Worm (Caenorhabditis elegans) whole organism, young adult: Measurements from ENCODE around the gene ulp-4.

Source experiments
- B0336.3 ChIP-seq: fragments of 200-800 bp; sonication (Bioruptor generic); IDR thresholded peaks from 2 replicates; pipeline ENCODE4 v1.3.6; 2022; ENCODE audit warnings: missing genetic modification characterization, missing compliant biosample characterization
- C17E4.6 ChIP-seq: fragments of 200-800 bp; sonication (Bioruptor generic); IDR thresholded peaks from 2 replicates; pipeline ENCODE4 v1.3.6; 2022; ENCODE audit warnings: missing genetic modification reagents, missing genetic modification characterization, missing compliant biosample characterization
- F23B12.7 ChIP-seq: sonication (generic microtip); optimal IDR thresholded peaks from 2 replicates; lab custom pipeline; 2017; ENCODE audit warnings: missing genetic modification characterization, mild to moderate bottlenecking, missing compliant biosample characterization, antibody characterized with exemption, moderate library complexity; ENCODE audit not compliant: insufficient read depth
- F49E8.2 ChIP-seq: sonication (generic microtip); optimal IDR thresholded peaks from 3 replicates; lab custom pipeline; 2017; ENCODE audit warnings: missing genetic modification characterization, mild to moderate bottlenecking, missing compliant biosample characterization, antibody characterized with exemption, moderate library complexity; ENCODE audit not compliant: insufficient read depth
- F52B5.7 ChIP-seq: sonication (generic microtip); optimal IDR thresholded peaks from 2 replicates; lab custom pipeline; 2016; ENCODE audit warnings: mild to moderate bottlenecking, missing genetic modification characterization, missing compliant biosample characterization
- F55B11.4 ChIP-seq: sonication (generic microtip); optimal IDR thresholded peaks from 2 replicates; lab custom pipeline; 2016; ENCODE audit warnings: missing compliant biosample characterization, missing genetic modification characterization, borderline replicate concordance; ENCODE audit not compliant: insufficient read depth
- F57A8.1 ChIP-seq: fragments of 200-800 bp; sonication (Bioruptor generic); optimal IDR thresholded peaks from 2 replicates; lab custom pipeline; 2018; ENCODE audit warnings: mild to moderate bottlenecking, missing genetic modification characterization, moderate library complexity, missing compliant biosample characterization
- T07F8.4 ChIP-seq: sonication (generic microtip); optimal IDR thresholded peaks from 2 replicates; lab custom pipeline; 2016; ENCODE audit warnings: mild to moderate bottlenecking, missing genetic modification characterization, moderate library complexity, missing compliant biosample characterization
- Y53G8AR.9 ChIP-seq: fragments of 200-800 bp; sonication (Bioruptor generic); conservative IDR thresholded peaks from 2 replicates; pipeline ENCODE4 v1.3.6; 2022; ENCODE audit warnings: missing genetic modification reagents, missing genetic modification characterization, missing compliant biosample characterization
- Y56A3A.18 ChIP-seq: fragments of 200-800 bp; sonication (Bioruptor generic); IDR thresholded peaks from 2 replicates; pipeline ENCODE4 v1.3.6; 2022; ENCODE audit warnings: missing genetic modification reagents, missing genetic modification characterization, missing compliant biosample characterization
- Y79H2A.3 ChIP-seq: fragments of 200-800 bp; sonication (Bioruptor generic); conservative IDR thresholded peaks from 2 replicates; pipeline ENCODE4 v1.3.6; 2022; ENCODE audit warnings: missing genetic modification reagents, missing genetic modification characterization, missing compliant biosample characterization
- ZK185.1 ChIP-seq: sonication (generic microtip); optimal IDR thresholded peaks from 2 replicates; lab custom pipeline; 2016; ENCODE audit warnings: mild to moderate bottlenecking, missing genetic modification characterization, missing compliant biosample characterization; ENCODE audit not compliant: poor library complexity, severe bottlenecking
- atf-7 ChIP-seq: sonication (generic microtip); optimal IDR thresholded peaks from 2 replicates; lab custom pipeline; 2017; ENCODE audit warnings: mild to moderate bottlenecking, missing genetic modification characterization, missing compliant biosample characterization
- athp-1 ChIP-seq: sonication (generic microtip); optimal IDR thresholded peaks from 2 replicates; lab custom pipeline; 2017; ENCODE audit warnings: mild to moderate bottlenecking, missing genetic modification characterization, missing compliant biosample characterization
- attf-3 ChIP-seq: fragments of 200-800 bp; sonication (Bioruptor generic); conservative IDR thresholded peaks from 2 replicates; pipeline ENCODE4 v1.3.6; 2022; ENCODE audit warnings: missing genetic modification reagents, missing genetic modification characterization, missing compliant biosample characterization
- bed-1 ChIP-seq: fragments of 200-800 bp; sonication (Bioruptor generic); IDR thresholded peaks from 2 replicates; pipeline ENCODE4 v1.3.6; 2022; ENCODE audit warnings: missing genetic modification reagents, missing genetic modification characterization, missing compliant biosample characterization
- bed-2 ChIP-seq: fragments of 200-800 bp; sonication (Bioruptor generic); IDR thresholded peaks from 2 replicates; pipeline ENCODE4 v1.3.6; 2022; ENCODE audit warnings: missing genetic modification reagents, missing genetic modification characterization, missing compliant biosample characterization
- ceh-27 ChIP-seq: fragments of 200-800 bp; sonication (Bioruptor generic); optimal IDR thresholded peaks from 2 replicates; lab custom pipeline; 2018; ENCODE audit warnings: mild to moderate bottlenecking, missing genetic modification characterization, moderate library complexity, missing compliant biosample characterization
- ceh-40 ChIP-seq: fragments of 200-800 bp; sonication (Bioruptor generic); IDR thresholded peaks from 2 replicates; pipeline ENCODE4 v1.3.6; 2022; ENCODE audit warnings: missing genetic modification characterization, missing compliant biosample characterization
- ceh-58 ChIP-seq: fragments of 200-800 bp; sonication (Bioruptor generic); IDR thresholded peaks from 2 replicates; pipeline ENCODE4 v1.3.6; 2022; ENCODE audit warnings: missing genetic modification characterization, missing compliant biosample characterization
- ceh-91 ChIP-seq: fragments of 200-800 bp; sonication (Bioruptor generic); IDR thresholded peaks from 2 replicates; pipeline ENCODE4 v1.3.6; 2022; ENCODE audit warnings: missing genetic modification reagents, missing genetic modification characterization, missing compliant biosample characterization
- chd-7 ChIP-seq: sonication (generic microtip); optimal IDR thresholded peaks from 2 replicates; lab custom pipeline; 2016; ENCODE audit warnings: mild to moderate bottlenecking, missing genetic modification characterization, moderate library complexity, missing compliant biosample characterization
- dpff-1 ChIP-seq: sonication (generic microtip); optimal IDR thresholded peaks from 2 replicates; lab custom pipeline; 2017; ENCODE audit warnings: mild to moderate bottlenecking, missing genetic modification characterization, missing compliant biosample characterization
- dpl-1 ChIP-seq: fragments of 150-350 bp; optimal IDR thresholded peaks from 2 replicates; lab custom pipeline; 2014; ENCODE audit warnings: missing biosample characterization, missing genetic modification reagents, missing genetic modification characterization
- egl-44 ChIP-seq: fragments of 200-800 bp; sonication (Bioruptor generic); IDR thresholded peaks from 2 replicates; pipeline ENCODE4 v1.3.6; 2022; ENCODE audit warnings: missing genetic modification reagents, missing genetic modification characterization, missing compliant biosample characterization
- ekl-4 ChIP-seq: fragments of 200-800 bp; sonication (Bioruptor generic); IDR thresholded peaks from 2 replicates; pipeline ENCODE4 v1.3.6; 2022; ENCODE audit warnings: missing genetic modification reagents, missing genetic modification characterization, missing compliant biosample characterization
- fkh-3 ChIP-seq: sonication (generic microtip); optimal IDR thresholded peaks from 2 replicates; lab custom pipeline; 2016; ENCODE audit warnings: mild to moderate bottlenecking, missing genetic modification characterization, missing compliant biosample characterization
- gei-17 ChIP-seq: fragments of 200-800 bp; sonication (Bioruptor generic); optimal IDR thresholded peaks from 2 replicates; lab custom pipeline; 2018; ENCODE audit warnings: mild to moderate bottlenecking, missing genetic modification characterization, missing compliant biosample characterization
- hlh-12 ChIP-seq: sonication (generic microtip); optimal IDR thresholded peaks from 2 replicates; lab custom pipeline; 2016; ENCODE audit warnings: missing genetic modification characterization, missing compliant biosample characterization
- hlh-26 ChIP-seq: fragments of 200-800 bp; sonication (Bioruptor generic); conservative IDR thresholded peaks from 2 replicates; pipeline ENCODE4 v1.3.6; 2022; ENCODE audit warnings: missing genetic modification reagents, missing genetic modification characterization, missing compliant biosample characterization
- hrde-1 ChIP-seq: sonication (generic microtip); optimal IDR thresholded peaks from 2 replicates; lab custom pipeline; 2016; ENCODE audit warnings: missing genetic modification characterization, mild to moderate bottlenecking, missing compliant biosample characterization, moderate library complexity, missing genotype, missing genetic modification reagents, borderline replicate concordance
- lin-26 ChIP-seq: fragments of 200-800 bp; sonication (Bioruptor generic); IDR thresholded peaks from 2 replicates; pipeline ENCODE4 v1.3.6; 2022; ENCODE audit warnings: missing genetic modification reagents, missing genetic modification characterization, missing compliant biosample characterization
- lin-35 ChIP-seq, 3 experiments: fragments of 150-350 bp in 2 of 3; sonication (generic microtip) in 1 of 3; optimal IDR thresholded peaks; 2 replicates each; lab custom pipeline; 2014 to 2018; ENCODE audit warnings: missing biosample characterization in 3 of 3, missing genetic modification characterization in 3 of 3, missing genetic modification reagents in 3 of 3
- lir-1 ChIP-seq: fragments of 200-800 bp; sonication (Bioruptor generic); conservative IDR thresholded peaks from 2 replicates; pipeline ENCODE4 v1.3.6; 2022; ENCODE audit warnings: missing genetic modification reagents, missing genetic modification characterization, missing compliant biosample characterization
- lsy-27 ChIP-seq: sonication (generic microtip); optimal IDR thresholded peaks from 2 replicates; lab custom pipeline; 2017; ENCODE audit warnings: missing genetic modification characterization, mild to moderate bottlenecking, missing compliant biosample characterization, antibody characterized with exemption, missing genotype, borderline replicate concordance; ENCODE audit not compliant: insufficient read depth
- madf-3 ChIP-seq: fragments of 200-800 bp; sonication (Bioruptor generic); IDR thresholded peaks from 2 replicates; pipeline ENCODE4 v1.3.6; 2022; ENCODE audit warnings: missing genetic modification reagents, missing genetic modification characterization, missing compliant biosample characterization
- mcd-1 ChIP-seq: fragments of 200-800 bp; sonication (Bioruptor generic); IDR thresholded peaks from 2 replicates; pipeline ENCODE4 v1.3.6; 2022; ENCODE audit warnings: missing genetic modification reagents, missing genetic modification characterization, missing compliant biosample characterization
- mes-4 ChIP-seq: sonication (generic microtip); optimal IDR thresholded peaks from 2 replicates; lab custom pipeline; 2016; ENCODE audit warnings: missing genotype, missing genetic modification characterization, missing compliant biosample characterization
- nfya-2 ChIP-seq: fragments of 200-800 bp; sonication (Bioruptor generic); IDR thresholded peaks from 2 replicates; pipeline ENCODE4 v1.3.6; 2022; ENCODE audit warnings: missing genetic modification reagents, missing genetic modification characterization, missing compliant biosample characterization
- nhr-80 ChIP-seq: sonication (generic microtip); optimal IDR thresholded peaks from 2 replicates; lab custom pipeline; 2016; ENCODE audit warnings: missing genetic modification characterization, missing compliant biosample characterization
- nhr-90 ChIP-seq: sonication (generic microtip); optimal IDR thresholded peaks from 2 replicates; lab custom pipeline; 2016; ENCODE audit warnings: missing genotype, mild to moderate bottlenecking, missing genetic modification characterization, missing compliant biosample characterization
- pbrm-1 ChIP-seq: fragments of 200-800 bp; sonication (Bioruptor generic); IDR thresholded peaks from 2 replicates; pipeline ENCODE4 v1.3.6; 2022; ENCODE audit warnings: missing genetic modification reagents, missing genetic modification characterization, missing compliant biosample characterization
- rpc-1 ChIP-seq, 2 experiments: fragments of 150-350 bp in 1 of 2; sonication (generic microtip) in 1 of 2; optimal IDR thresholded peaks; 2 replicates each; lab custom pipeline; 2014 to 2018; ENCODE audit warnings: missing biosample characterization in 1 of 2, missing genetic modification characterization in 1 of 2, missing genetic modification reagents in 1 of 2, missing genotype in 1 of 2
- sdz-38 ChIP-seq: sonication (generic microtip); optimal IDR thresholded peaks from 2 replicates; lab custom pipeline; 2016; ENCODE audit warnings: missing genotype, missing genetic modification characterization, missing compliant biosample characterization
- tlf-1 ChIP-seq: fragments of 200-800 bp; sonication (Bioruptor generic); optimal IDR thresholded peaks from 2 replicates; lab custom pipeline; 2018; ENCODE audit warnings: mild to moderate bottlenecking, missing genetic modification characterization, missing compliant biosample characterization
- unc-130 ChIP-seq: sonication (generic microtip); optimal IDR thresholded peaks from 2 replicates; lab custom pipeline; 2016; ENCODE audit warnings: missing genetic modification reagents, missing genetic modification characterization, missing compliant biosample characterization
- zim-3 ChIP-seq: sonication (generic microtip); optimal IDR thresholded peaks from 2 replicates; lab custom pipeline; 2017; ENCODE audit warnings: mild to moderate bottlenecking, missing genetic modification characterization, moderate library complexity, missing compliant biosample characterization
- ztf-18 ChIP-seq: sonication (generic microtip); optimal IDR thresholded peaks from 2 replicates; lab custom pipeline; 2016; ENCODE audit warnings: missing genotype, mild to moderate bottlenecking, missing genetic modification characterization, missing compliant biosample characterization
- ztf-28 ChIP-seq: fragments of 200-800 bp; sonication (Bioruptor generic); IDR thresholded peaks from 2 replicates; pipeline ENCODE4 v1.3.6; 2022; ENCODE audit warnings: missing genetic modification reagents, missing genetic modification characterization, missing compliant biosample characterization

The ulp-4 gene

ce11 chrII:8157991-8158390 lies 28.2 kb downstream of the ulp-4 start, which contains the start of gene pch-2 (continued):
- TF ChIP-seq athp-1 (tag; lab: Kevin White, UChicago), result no peak
- no peak for TF ChIP-seq Y56A3A.18 (GFP tag; lab: Robert Waterston, UW)
- TF ChIP-seq mes-4 (tag; lab: Kevin White, UChicago), result no peak
- TF ChIP-seq dpl-1 (GFP tag; lab: Kevin White, UChicago), result peak; percentile 58
- no peak for TF ChIP-seq mcd-1 (GFP tag; lab: Robert Waterston, UW)
- TF ChIP-seq gei-17 (GFP tag; lab: Kevin White, UChicago), result no peak
- TF ChIP-seq atf-7 (tag; lab: Kevin White, UChicago), result no peak
- no peak for TF ChIP-seq unc-130 (GFP tag; lab: Kevin White, UChicago)
- TF ChIP-seq hrde-1 (tag; lab: Kevin White, UChicago), result no peak
- TF ChIP-seq rpc-1 (optimal IDR thresholded peaks at IDR 0.05; lab: Kevin White, UChicago), result no peak
- no peak for TF ChIP-seq rpc-1 (tag; optimal IDR thresholded peaks at IDR 0.05; lab: Kevin White, UChicago)
- TF ChIP-seq nhr-80 (tag; lab: Kevin White, UChicago), result no peak
- TF ChIP-seq C17E4.6 (GFP tag; lab: Robert Waterston, UW), result no peak
- TF ChIP-seq ZK185.1 (tag; lab: Kevin White, UChicago), result peak; percentile 3
- peak in 1 of 3 experiments; percentile 14 for TF ChIP-seq lin-35 (GFP tag; optimal IDR thresholded peaks at IDR 0.05; lab: Kevin White, UChicago)
- no peak for TF ChIP-seq bed-1 (GFP tag; lab: Robert Waterston, UW)
- TF ChIP-seq Y79H2A.3 (GFP tag; lab: Robert Waterston, UW), result no peak
- TF ChIP-seq lin-26, result no peak
- TF ChIP-seq lsy-27 (tag; lab: Kevin White, UChicago), result no peak
- TF ChIP-seq B0336.3 (GFP tag; lab: Robert Waterston, UW), result no peak
- TF ChIP-seq Y53G8AR.9 (GFP tag; lab: Robert Waterston, UW), result peak; percentile 51; the same call in 1 of the 2 replicates
- no peak for TF ChIP-seq F23B12.7 (tag; lab: Kevin White, UChicago)
- TF ChIP-seq ceh-58 (GFP tag; lab: Robert Waterston, UW), result no peak
- TF ChIP-seq zim-3 (tag; lab: Kevin White, UChicago), result no peak
- TF ChIP-seq nhr-90, result no peak
- TF ChIP-seq ztf-28, result no peak
- no peak for TF ChIP-seq F55B11.4 (tag; lab: Kevin White, UChicago)
- TF ChIP-seq hlh-12 (tag; lab: Kevin White, UChicago), result no peak
- no peak for TF ChIP-seq hlh-26 (GFP tag; lab: Robert Waterston, UW)
- TF ChIP-seq nfya-2 (GFP tag; lab: Robert Waterston, UW), result no peak
- no peak for TF ChIP-seq F57A8.1 (GFP tag; lab: Kevin White, UChicago)
- no peak for TF ChIP-seq sdz-38 (tag; lab: Kevin White, UChicago)
- peak; percentile 61 for TF ChIP-seq attf-3 (GFP tag; lab: Robert Waterston, UW)
- TF ChIP-seq fkh-3, result no peak
- TF ChIP-seq dpff-1 (tag; lab: Kevin White, UChicago), result no peak
- no peak for TF ChIP-seq egl-44
- no peak for TF ChIP-seq tlf-1 (GFP tag; lab: Kevin White, UChicago)
- TF ChIP-seq T07F8.4 (tag; lab: Kevin White, UChicago), result no peak
- TF ChIP-seq bed-2 (GFP tag; lab: Robert Waterston, UW), result no peak
- no peak for TF ChIP-seq F49E8.2 (tag; lab: Kevin White, UChicago)
- TF ChIP-seq ceh-27 (GFP tag; lab: Kevin White, UChicago), result no peak
- TF ChIP-seq pbrm-1, result no peak
- no peak for TF ChIP-seq ceh-40
- TF ChIP-seq ztf-18 (tag; lab: Kevin White, UChicago), result peak; percentile 92
- TF ChIP-seq ceh-91, result peak; percentile 15; the same call in 1 of the 2 replicates
- TF ChIP-seq chd-7, result no peak
- no peak for TF ChIP-seq lir-1 (GFP tag; lab: Robert Waterston, UW)
- TF ChIP-seq madf-3 (GFP tag; lab: Robert Waterston, UW), result no peak
- no peak for TF ChIP-seq ekl-4 (GFP tag; lab: Robert Waterston, UW)
- TF ChIP-seq F52B5.7 (tag; lab: Kevin White, UChicago), result no peak
